Worm (Caenorhabditis elegans): ENCODE results near the gene pqn-41.

pqn-41 gene

ce11 chrIII:1923419-1924318, 17.9 kb downstream of the pqn-41 start:
- TF ChIP-seq med-1 (GFP tag; optimal IDR thresholded peaks at IDR 0.05; ENCODE audit: insufficient read depth) (no peak), ztf-23 (GFP tag; IDR thresholded peaks at IDR 0.05) (0 out of 2 replicates have a peak, but pooled peaks have one; percentile 7), tab-1 (GFP tag; IDR thresholded peaks at IDR 0.05) (peak; percentile 61; the same call in 1 of the 2 replicates), flt-1 (GFP tag; IDR thresholded peaks at IDR 0.05) (peak; percentile 79), klf-2 (GFP tag; conservative IDR thresholded peaks at IDR 0.05) (no peak), ref-1 (GFP tag; conservative IDR thresholded peaks at IDR 0.05) (no peak), ztf-29 (GFP tag; IDR thresholded peaks at IDR 0.05) (peak; percentile 48; the same call in 1 of the 2 replicates), cog-1 (tag; optimal IDR thresholded peaks at IDR 0.05) (peak; percentile 97), T22C8.4 (GFP tag; IDR thresholded peaks at IDR 0.05) (no peak)

ce11 chrIII:1925048-1925537, 19.3 kb downstream of the pqn-41 start:
- TF ChIP-seq T22C8.4 (GFP tag; IDR thresholded peaks at IDR 0.05) (no peak), klf-2 (GFP tag; conservative IDR thresholded peaks at IDR 0.05) (no peak), tab-1 (GFP tag; IDR thresholded peaks at IDR 0.05) (peak; percentile 14; the same call in 1 of the 2 replicates), flt-1 (GFP tag; IDR thresholded peaks at IDR 0.05) (peak; percentile 75), ztf-29 (GFP tag; IDR thresholded peaks at IDR 0.05) (peak; percentile 87), ztf-23 (GFP tag; IDR thresholded peaks at IDR 0.05) (0 out of 2 replicates have a peak, but pooled peaks have one; percentile 45), ref-1 (GFP tag; conservative IDR thresholded peaks at IDR 0.05) (no peak), cog-1 (tag; optimal IDR thresholded peaks at IDR 0.05) (peak; percentile 99)

DNA sequence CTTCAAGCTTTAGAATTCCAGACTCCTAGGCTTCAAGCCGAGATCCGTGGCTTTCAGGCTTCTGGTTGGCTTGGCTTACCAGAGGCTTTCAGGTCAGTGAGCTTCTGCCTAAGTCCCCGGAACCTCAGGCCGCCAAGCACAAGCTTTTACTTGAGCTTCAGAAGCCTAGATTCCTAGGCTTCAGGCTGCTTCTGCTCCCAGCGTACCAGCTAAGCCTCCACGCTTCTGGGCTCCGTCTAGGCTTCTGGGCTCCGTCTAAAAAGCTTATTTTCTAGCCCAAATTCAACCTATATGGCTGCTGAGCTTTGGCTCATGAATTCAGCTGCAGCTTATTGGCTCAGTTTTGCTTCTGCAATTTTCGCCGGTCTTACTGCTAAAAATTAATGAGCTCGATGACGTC, 20.0 kb downstream of the pqn-41 start:
- no peak for TF ChIP-seq ztf-23 (GFP tag; IDR thresholded peaks at IDR 0.05)
- TF ChIP-seq cog-1 (tag; optimal IDR thresholded peaks at IDR 0.05) = no peak
- no peak for TF ChIP-seq ztf-29 (GFP tag; IDR thresholded peaks at IDR 0.05)
- no peak for TF ChIP-seq klf-2 (GFP tag; conservative IDR thresholded peaks at IDR 0.05)

DNA sequence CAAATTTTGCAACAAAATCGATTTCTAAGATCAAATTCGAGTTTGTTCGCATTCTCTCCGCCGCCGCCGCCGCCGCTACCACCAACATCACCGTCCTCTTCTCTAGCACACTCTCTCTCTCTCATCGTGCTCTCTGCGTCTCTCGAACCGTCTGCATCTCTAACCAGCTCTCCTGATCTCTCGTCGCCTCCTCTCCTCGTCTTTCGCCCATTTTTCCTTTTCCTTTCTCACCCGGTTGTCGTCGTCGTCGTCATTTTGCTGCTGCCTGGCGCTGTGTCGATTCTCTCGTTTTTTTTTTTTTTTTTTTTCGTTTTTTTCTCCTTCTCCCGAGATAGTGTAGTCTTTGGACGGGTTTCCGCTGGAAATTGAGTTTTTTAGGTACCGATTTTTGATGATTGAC, 20.7 kb downstream of the pqn-41 start:
- TF ChIP-seq tab-1 (GFP tag; IDR thresholded peaks at IDR 0.05) (no peak), ref-1 (GFP tag; conservative IDR thresholded peaks at IDR 0.05) (no peak), ztf-29 (GFP tag; IDR thresholded peaks at IDR 0.05) (no peak), cog-1 (tag; optimal IDR thresholded peaks at IDR 0.05) (peak; percentile 5), med-1 (GFP tag; optimal IDR thresholded peaks at IDR 0.05; ENCODE audit: insufficient read depth) (no peak), flt-1 (GFP tag; IDR thresholded peaks at IDR 0.05) (peak; percentile 64; the same call in 1 of the 2 replicates)

DNA sequence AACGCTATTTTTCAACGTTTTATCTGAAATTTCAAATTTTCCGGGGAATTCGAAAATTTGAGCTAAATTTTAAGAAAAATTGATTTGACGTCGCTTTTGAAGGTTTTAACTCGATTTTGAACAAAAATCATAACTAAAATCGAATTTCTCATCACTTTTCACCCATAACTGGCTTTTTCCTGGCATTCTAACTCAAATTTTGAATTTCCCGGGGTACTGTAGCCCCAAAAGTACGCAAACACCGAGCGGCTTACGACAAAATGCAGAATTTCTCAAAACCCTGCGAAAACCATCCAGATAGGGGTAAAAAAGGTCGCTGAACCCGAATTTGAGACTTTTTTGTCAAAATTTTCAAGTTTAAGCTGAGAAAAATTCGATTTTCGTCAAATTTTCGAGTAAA, 21.5 kb downstream of the pqn-41 start:
- TF ChIP-seq ztf-23 (GFP tag; IDR thresholded peaks at IDR 0.05) (no peak), ref-1 (GFP tag; conservative IDR thresholded peaks at IDR 0.05) (no peak), T22C8.4 (GFP tag; IDR thresholded peaks at IDR 0.05) (no peak), ztf-29 (GFP tag; IDR thresholded peaks at IDR 0.05) (no peak), cog-1 (tag; optimal IDR thresholded peaks at IDR 0.05) (no peak), flt-1 (GFP tag; IDR thresholded peaks at IDR 0.05) (no peak), med-1 (GFP tag; optimal IDR thresholded peaks at IDR 0.05; ENCODE audit: insufficient read depth) (no peak), tab-1 (GFP tag; IDR thresholded peaks at IDR 0.05) (no peak), klf-2 (GFP tag; conservative IDR thresholded peaks at IDR 0.05) (no peak)

- no peak for TF ChIP-seq flt-1 (GFP tag; IDR thresholded peaks at IDR 0.05)
- no peak for TF ChIP-seq klf-2 (GFP tag; conservative IDR thresholded peaks at IDR 0.05)
- TF ChIP-seq T22C8.4 (GFP tag; IDR thresholded peaks at IDR 0.05) = no peak
- TF ChIP-seq med-1 (GFP tag; optimal IDR thresholded peaks at IDR 0.05; ENCODE audit: insufficient read depth) = no peak
- no peak for TF ChIP-seq ztf-23 (GFP tag; IDR thresholded peaks at IDR 0.05)
- no peak for TF ChIP-seq ztf-29 (GFP tag; IDR thresholded peaks at IDR 0.05)
- no peak for TF ChIP-seq cog-1 (tag; optimal IDR thresholded peaks at IDR 0.05)
Measured at ce11 chrIII:1928741-1929499, 23.2 kb downstream of the pqn-41 start.

ce11 chrIII:1930714-1931273, 25.0 kb downstream of the pqn-41 start:
- TF ChIP-seq ref-1 (GFP tag; conservative IDR thresholded peaks at IDR 0.05) (no peak), cog-1 (tag; optimal IDR thresholded peaks at IDR 0.05) (no peak), ztf-29 (GFP tag; IDR thresholded peaks at IDR 0.05) (no peak), med-1 (GFP tag; optimal IDR thresholded peaks at IDR 0.05; ENCODE audit: insufficient read depth) (no peak), T22C8.4 (GFP tag; IDR thresholded peaks at IDR 0.05) (no peak), ztf-23 (GFP tag; IDR thresholded peaks at IDR 0.05) (no peak), tab-1 (GFP tag; IDR thresholded peaks at IDR 0.05) (no peak), flt-1 (GFP tag; IDR thresholded peaks at IDR 0.05) (no peak), klf-2 (GFP tag; conservative IDR thresholded peaks at IDR 0.05) (no peak)

- no peak for TF ChIP-seq med-1 (GFP tag; optimal IDR thresholded peaks at IDR 0.05; ENCODE audit: insufficient read depth)
- no peak for TF ChIP-seq ztf-29 (GFP tag; IDR thresholded peaks at IDR 0.05)
- no peak for TF ChIP-seq klf-2 (GFP tag; conservative IDR thresholded peaks at IDR 0.05)
- TF ChIP-seq flt-1 (GFP tag; IDR thresholded peaks at IDR 0.05) = no peak
- no peak for TF ChIP-seq tab-1 (GFP tag; IDR thresholded peaks at IDR 0.05)
- TF ChIP-seq cog-1 (tag; optimal IDR thresholded peaks at IDR 0.05) = no peak
- no peak for TF ChIP-seq T22C8.4 (GFP tag; IDR thresholded peaks at IDR 0.05)
- TF ChIP-seq ztf-23 (GFP tag; IDR thresholded peaks at IDR 0.05) = no peak
- no peak for TF ChIP-seq ref-1 (GFP tag; conservative IDR thresholded peaks at IDR 0.05)
Measured at ce11 chrIII:1931509-1931908, 25.8 kb downstream of the pqn-41 start.

DNA sequence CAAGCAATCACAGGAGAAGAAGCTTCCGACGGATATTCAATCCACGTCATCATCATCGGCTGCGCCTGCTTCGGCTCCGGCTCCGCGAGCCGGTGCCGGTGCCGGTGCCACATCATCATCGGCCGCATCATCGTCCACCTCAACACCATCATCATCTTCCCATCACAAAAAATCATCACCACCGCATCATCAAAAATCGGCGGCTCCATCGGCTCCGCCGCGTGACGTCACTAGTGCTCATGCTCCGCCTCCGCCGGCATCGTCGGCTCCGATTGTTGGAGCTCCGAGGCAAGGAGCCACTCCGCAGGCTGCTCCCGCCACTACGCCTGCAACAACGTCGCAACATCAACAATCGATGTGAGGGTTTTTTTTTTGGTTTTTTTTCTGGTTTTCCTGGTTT, 26.3 kb downstream of the pqn-41 start:
- no peak for TF ChIP-seq T22C8.4 (GFP tag; IDR thresholded peaks at IDR 0.05)
